Worm (Caenorhabditis elegans) whole organism, midembryonic: Measurements from ENCODE around the gene vwa-8.

Source experiments
- T22C8.4 ChIP-seq: fragments of 200-800 bp; sonication (Bioruptor generic); IDR thresholded peaks from 2 replicates; pipeline ENCODE4 v1.3.6; 2022; ENCODE audit warnings: missing genetic modification characterization, missing compliant biosample characterization
- cog-1 ChIP-seq: sonication (generic microtip); optimal IDR thresholded peaks from 2 replicates; lab custom pipeline; 2016; ENCODE audit warnings: missing genetic modification characterization, missing compliant biosample characterization
- flt-1 ChIP-seq: fragments of 200-800 bp; sonication (Bioruptor generic); IDR thresholded peaks from 2 replicates; pipeline ENCODE4 v1.3.6; 2022; ENCODE audit warnings: missing genetic modification characterization, missing compliant biosample characterization
- klf-2 ChIP-seq: fragments of 200-800 bp; sonication (Bioruptor generic); conservative IDR thresholded peaks from 2 replicates; pipeline ENCODE4 v1.3.6; 2022; ENCODE audit warnings: missing genetic modification reagents, missing genetic modification characterization, missing compliant biosample characterization
- med-1 ChIP-seq: sonication (generic microtip); optimal IDR thresholded peaks from 2 replicates; lab custom pipeline; 2017; ENCODE audit warnings: missing genetic modification characterization, mild to moderate bottlenecking, missing compliant biosample characterization, antibody characterized with exemption, missing genetic modification reagents; ENCODE audit not compliant: insufficient read depth
- ref-1 ChIP-seq: fragments of 200-800 bp; sonication (Bioruptor generic); conservative IDR thresholded peaks from 2 replicates; pipeline ENCODE4 v1.3.6; 2022; ENCODE audit warnings: missing genetic modification reagents, missing genetic modification characterization, missing compliant biosample characterization
- tab-1 ChIP-seq: fragments of 200-800 bp; sonication (Bioruptor generic); IDR thresholded peaks from 2 replicates; pipeline ENCODE4 v1.3.6; 2022; ENCODE audit warnings: missing genetic modification characterization, missing compliant biosample characterization
- ztf-23 ChIP-seq: fragments of 200-800 bp; sonication (Bioruptor generic); IDR thresholded peaks from 2 replicates; pipeline ENCODE4 v1.3.6; 2022; ENCODE audit warnings: missing genetic modification reagents, missing genetic modification characterization, missing compliant biosample characterization
- ztf-29 ChIP-seq: fragments of 200-800 bp; sonication (Bioruptor generic); IDR thresholded peaks from 2 replicates; pipeline ENCODE4 v1.3.6; 2022; ENCODE audit warnings: missing genetic modification reagents, missing genetic modification characterization, missing compliant biosample characterization

vwa-8 gene

ce11 chrX:12977451-12977850 lies 13.8 kb upstream of the vwa-8 start, which contains the start of gene F11C1.9:
TSS of gene F11C1.9 (minus strand) at chrX:12977551.
- TF ChIP-seq ztf-29 (GFP tag; lab: Robert Waterston, UW) (no peak), tab-1 (GFP tag; lab: Robert Waterston, UW) (no peak), ref-1 (GFP tag; lab: Robert Waterston, UW) (no peak), med-1 (GFP tag; lab: Kevin White, UChicago) (no peak), cog-1 (tag; lab: Kevin White, UChicago) (no peak), klf-2 (GFP tag; lab: Robert Waterston, UW) (no peak), T22C8.4 (no peak), flt-1 (GFP tag; lab: Robert Waterston, UW) (no peak), ztf-23 (no peak)

- no peak for TF ChIP-seq ztf-29 (GFP tag; lab: Robert Waterston, UW)
These were observed 12.7 kb upstream of the vwa-8 start for ce11 chrX:12978569-12978968.

- TF ChIP-seq ztf-29 (GFP tag; lab: Robert Waterston, UW): no peak
- TF ChIP-seq tab-1 (GFP tag; lab: Robert Waterston, UW): no peak
- no peak for TF ChIP-seq med-1 (GFP tag; lab: Kevin White, UChicago)
- TF ChIP-seq T22C8.4: no peak
- no peak for TF ChIP-seq cog-1 (tag; lab: Kevin White, UChicago)
- TF ChIP-seq ztf-23: no peak
- no peak for TF ChIP-seq flt-1 (GFP tag; lab: Robert Waterston, UW)
- no peak for TF ChIP-seq ref-1 (GFP tag; lab: Robert Waterston, UW)
- TF ChIP-seq klf-2 (GFP tag; lab: Robert Waterston, UW): no peak
These were observed 11.5 kb upstream of the vwa-8 start for ce11 chrX:12979747-12980146.

- TF ChIP-seq ref-1 (GFP tag; lab: Robert Waterston, UW) (no peak), T22C8.4 (no peak), cog-1 (tag; lab: Kevin White, UChicago) (no peak), tab-1 (GFP tag; lab: Robert Waterston, UW) (no peak), ztf-29 (GFP tag; lab: Robert Waterston, UW) (no peak), flt-1 (GFP tag; lab: Robert Waterston, UW) (no peak), ztf-23 (no peak), med-1 (GFP tag; lab: Kevin White, UChicago) (no peak), klf-2 (GFP tag; lab: Robert Waterston, UW) (no peak)
These were observed 9.9 kb upstream of the vwa-8 start, which contains the start of gene scav-4 for ce11 chrX:12981393-12981792. TSS of gene scav-4 (plus strand) at chrX:12981775.

- TF ChIP-seq med-1 (GFP tag; lab: Kevin White, UChicago) (no peak), tab-1 (GFP tag; lab: Robert Waterston, UW) (no peak), ztf-23 (no peak), T22C8.4 (no peak), ztf-29 (GFP tag; lab: Robert Waterston, UW) (no peak), ref-1 (GFP tag; lab: Robert Waterston, UW) (no peak), cog-1 (tag; lab: Kevin White, UChicago) (no peak), flt-1 (GFP tag; lab: Robert Waterston, UW) (no peak)
These were observed 8.5 kb upstream of the vwa-8 start for ce11 chrX:12982725-12983124.

- TF ChIP-seq ztf-23 (no peak), T22C8.4 (no peak), flt-1 (GFP tag; lab: Robert Waterston, UW) (no peak), tab-1 (GFP tag; lab: Robert Waterston, UW) (no peak), cog-1 (tag; lab: Kevin White, UChicago) (no peak), med-1 (GFP tag; lab: Kevin White, UChicago) (no peak), ztf-29 (GFP tag; lab: Robert Waterston, UW) (no peak), klf-2 (GFP tag; lab: Robert Waterston, UW) (no peak), ref-1 (GFP tag; lab: Robert Waterston, UW) (no peak)
These were observed 4.2 kb upstream of the vwa-8 start, which contains the start of gene mff-1 for ce11 chrX:12987119-12987518. TSS of gene mff-1 (minus strand) at chrX:12987219.

ce11 chrX:12989205-12989604 lies 2.1 kb upstream of the vwa-8 start, which contains the start of gene F11C1.7:
TSS of gene F11C1.7 (plus strand) at chrX:12989344.
- TF ChIP-seq ztf-23 (no peak), T22C8.4 (peak; percentile 47; the same call in 1 of the 2 replicates)

ce11 chrX:12996161-12996560 lies 4.9 kb downstream of the vwa-8 start:
- no peak for TF ChIP-seq med-1 (GFP tag; lab: Kevin White, UChicago)
- no peak for TF ChIP-seq cog-1 (tag; lab: Kevin White, UChicago)
- TF ChIP-seq flt-1 (GFP tag; lab: Robert Waterston, UW): no peak
- no peak for TF ChIP-seq ztf-29 (GFP tag; lab: Robert Waterston, UW)
- no peak for TF ChIP-seq ref-1 (GFP tag; lab: Robert Waterston, UW)
- no peak for TF ChIP-seq tab-1 (GFP tag; lab: Robert Waterston, UW)
- TF ChIP-seq klf-2 (GFP tag; lab: Robert Waterston, UW): no peak
- TF ChIP-seq ztf-23: no peak
- TF ChIP-seq T22C8.4: no peak

- TF ChIP-seq ztf-23 (no peak), klf-2 (GFP tag; lab: Robert Waterston, UW) (no peak), cog-1 (tag; lab: Kevin White, UChicago) (no peak), ztf-29 (GFP tag; lab: Robert Waterston, UW) (no peak), med-1 (GFP tag; lab: Kevin White, UChicago) (no peak), ref-1 (GFP tag; lab: Robert Waterston, UW) (no peak), tab-1 (GFP tag; lab: Robert Waterston, UW) (no peak), T22C8.4 (no peak), flt-1 (GFP tag; lab: Robert Waterston, UW) (no peak)
These were observed 8.3 kb downstream of the vwa-8 start for ce11 chrX:12999567-12999966.

ce11 chrX:13000837-13001236 lies 9.6 kb downstream of the vwa-8 start:
- TF ChIP-seq med-1 (GFP tag; lab: Kevin White, UChicago): no peak
- TF ChIP-seq tab-1 (GFP tag; lab: Robert Waterston, UW): no peak
- TF ChIP-seq ref-1 (GFP tag; lab: Robert Waterston, UW): no peak
- no peak for TF ChIP-seq T22C8.4
- no peak for TF ChIP-seq cog-1 (tag; lab: Kevin White, UChicago)
- TF ChIP-seq ztf-23: no peak
- TF ChIP-seq flt-1 (GFP tag; lab: Robert Waterston, UW): no peak
- no peak for TF ChIP-seq ztf-29 (GFP tag; lab: Robert Waterston, UW)
- TF ChIP-seq klf-2 (GFP tag; lab: Robert Waterston, UW): no peak
